Fruit fly (Drosophila melanogaster) Kc167 (cell line): ENCODE measurements around the gene AOX2.

ENCODE experiments used
- Myc ChIP-seq: fragments of >200 bp; optimal IDR thresholded peaks from 2 replicates; lab custom pipeline; 2017; ENCODE audit warnings: missing external identifiers
- Sin3A ChIP-seq: fragments of >200 bp; optimal IDR thresholded peaks from 2 replicates; lab custom pipeline; 2018; ENCODE audit warnings: missing external identifiers
- h ChIP-seq: fragments of >200 bp; optimal IDR thresholded peaks from 3 replicates; lab custom pipeline; 2018; ENCODE audit warnings: missing external identifiers
- insv ChIP-seq: fragments of >200 bp; optimal IDR thresholded peaks from 3 replicates; lab custom pipeline; 2018; ENCODE audit warnings: missing external identifiers
- psq ChIP-seq: fragments of >200 bp; optimal IDR thresholded peaks from 2 replicates; lab custom pipeline; 2017; ENCODE audit warnings: missing external identifiers
- ttk ChIP-seq: sonication (Bioruptor generic); optimal IDR thresholded peaks from 2 replicates; lab custom pipeline; 2017; ENCODE audit warnings: missing external identifiers

AOX2 gene

dm6 chr3R:15513208-15513607, 29.0 kb downstream of the AOX2 start:
- no peak for TF ChIP-seq Myc (lab: Kevin White, UChicago)
- TF ChIP-seq insv (lab: Kevin White, UChicago): no peak
- TF ChIP-seq h (lab: Kevin White, UChicago): no peak
- TF ChIP-seq ttk (lab: Kevin White, UChicago): no peak
- TF ChIP-seq Sin3A (lab: Kevin White, UChicago): no peak
- TF ChIP-seq psq: no peak

- TF ChIP-seq Sin3A (lab: Kevin White, UChicago) (no peak), psq (no peak), h (lab: Kevin White, UChicago) (no peak), Myc (lab: Kevin White, UChicago) (no peak), insv (lab: Kevin White, UChicago) (no peak), ttk (lab: Kevin White, UChicago) (no peak)
These were observed 30.0 kb downstream of the AOX2 start for dm6 chr3R:15512249-15512648.

dm6 chr3R:15509817-15510216, 32.4 kb downstream of the AOX2 start, which contains the start of gene CG44013:
Gene CG44013 (minus strand): TSS chr3R:15509917.
- TF ChIP-seq Myc (lab: Kevin White, UChicago) (no peak), ttk (lab: Kevin White, UChicago) (no peak), h (lab: Kevin White, UChicago) (no peak), insv (lab: Kevin White, UChicago) (no peak), psq (no peak)

- TF ChIP-seq Sin3A (lab: Kevin White, UChicago) (no peak), psq (no peak), h (lab: Kevin White, UChicago) (no peak), insv (lab: Kevin White, UChicago) (no peak), ttk (lab: Kevin White, UChicago) (no peak), Myc (lab: Kevin White, UChicago) (no peak)
These were observed 33.6 kb downstream of the AOX2 start, which contains the start of gene CG44014 for dm6 chr3R:15508631-15509030. Gene CG44014 (minus strand): TSS chr3R:15508886.

- TF ChIP-seq h (lab: Kevin White, UChicago) (no peak), insv (lab: Kevin White, UChicago) (no peak), ttk (lab: Kevin White, UChicago) (no peak), psq (no peak), Sin3A (lab: Kevin White, UChicago) (no peak), Myc (lab: Kevin White, UChicago) (no peak)
These were observed 34.5 kb downstream of the AOX2 start for dm6 chr3R:15507760-15508159.

- TF ChIP-seq Myc (lab: Kevin White, UChicago) (no peak), ttk (lab: Kevin White, UChicago) (no peak), psq (no peak), Sin3A (lab: Kevin White, UChicago) (no peak), h (lab: Kevin White, UChicago) (no peak), insv (lab: Kevin White, UChicago) (no peak)
These were observed 47.9 kb downstream of the AOX2 start, which contains the start of gene maca for dm6 chr3R:15494302-15494701. Gene maca (plus strand): TSS chr3R:15494602.

- TF ChIP-seq Sin3A (lab: Kevin White, UChicago): no peak
- TF ChIP-seq h (lab: Kevin White, UChicago): no peak
- TF ChIP-seq insv (lab: Kevin White, UChicago): no peak
- TF ChIP-seq psq: no peak
- no peak for TF ChIP-seq Myc (lab: Kevin White, UChicago)
- TF ChIP-seq ttk (lab: Kevin White, UChicago): no peak
These were observed 49.0 kb downstream of the AOX2 start for dm6 chr3R:15493211-15493610.
